Worm (Caenorhabditis elegans) whole organism, L1 larva: Measurements from ENCODE around the gene ceh-33.
A peak's percentile ranks its signal among the peaks of the same experiment; 100 is the strongest.

ENCODE experiments used
- C16A3.4 ChIP-seq: fragments of 150-350 bp; optimal IDR thresholded peaks from 2 replicates; lab custom pipeline; 2014; ENCODE audit warnings: missing biosample characterization, missing genetic modification characterization
- Y116A8C.19 ChIP-seq: sonication (generic microtip); optimal IDR thresholded peaks from 2 replicates; lab custom pipeline; 2016; ENCODE audit warnings: missing compliant biosample characterization, missing genetic modification characterization, borderline replicate concordance
- aly-2 ChIP-seq: fragments of 150-350 bp; optimal IDR thresholded peaks from 2 replicates; lab custom pipeline; 2014; ENCODE audit warnings: missing biosample characterization, missing genetic modification characterization
- ceh-63 ChIP-seq: fragments of 200-800 bp; sonication (Bioruptor generic); optimal IDR thresholded peaks from 2 replicates; lab custom pipeline; 2018; ENCODE audit warnings: mild to moderate bottlenecking, missing genetic modification characterization, missing compliant biosample characterization
- ceh-8 ChIP-seq: fragments of 200-800 bp; sonication (Bioruptor generic); optimal IDR thresholded peaks from 2 replicates; lab custom pipeline; 2018; ENCODE audit warnings: mild to moderate bottlenecking, missing genetic modification characterization, moderate library complexity, missing compliant biosample characterization
- ceh-82 ChIP-seq, 3 experiments: fragments of 150-350 bp in 1 of 3; sonication (generic microtip) in 2 of 3; optimal IDR thresholded peaks; 2 replicates each; lab custom pipeline; 2014 to 2017; ENCODE audit warnings: missing biosample characterization in 3 of 3, missing genetic modification characterization in 3 of 3
- dpl-1 ChIP-seq, 3 experiments: fragments of 150-350 bp in 2 of 3; sonication (generic microtip) in 1 of 3; optimal IDR thresholded peaks; 2 replicates each; lab custom pipeline; 2014 to 2017; ENCODE audit warnings: missing biosample characterization in 3 of 3, missing genetic modification characterization in 3 of 3, missing genetic modification reagents in 3 of 3
- efl-1 ChIP-seq, 4 experiments: fragments of 150-350 bp; optimal IDR thresholded peaks in 3 of 4; peaks in 1 of 4; 1 replicate in 1 of 4; 2 replicates in 3 of 4; lab custom pipeline; 2014; ENCODE audit warnings: missing biosample characterization in 2 of 4, missing genetic modification characterization in 2 of 4, missing genetic modification reagents in 2 of 4
- egl-13 ChIP-seq: sonication (generic microtip); optimal IDR thresholded peaks from 2 replicates; lab custom pipeline; 2016; ENCODE audit warnings: missing genotype, missing genetic modification reagents, missing genetic modification characterization, missing compliant biosample characterization
- ets-5 ChIP-seq: fragments of 200-800 bp; sonication (Bioruptor generic); IDR thresholded peaks from 2 replicates; pipeline ENCODE4 v1.3.6; 2022; ENCODE audit warnings: missing genetic modification characterization, missing compliant biosample characterization
- fkh-8 ChIP-seq: sonication (generic microtip); optimal IDR thresholded peaks from 2 replicates; lab custom pipeline; 2016; ENCODE audit warnings: mild to moderate bottlenecking, missing genetic modification characterization, missing compliant biosample characterization
- grh-1 ChIP-seq: fragments of 200-800 bp; sonication (Bioruptor generic); IDR thresholded peaks from 2 replicates; pipeline ENCODE4 v1.3.6; 2022; ENCODE audit warnings: missing genetic modification reagents, missing genetic modification characterization, missing compliant biosample characterization
- irx-1 ChIP-seq: sonication (generic microtip); optimal IDR thresholded peaks from 2 replicates; lab custom pipeline; 2016; ENCODE audit warnings: missing genetic modification characterization, missing compliant biosample characterization
- isw-1 ChIP-seq: fragments of 200-800 bp; sonication (Bioruptor generic); IDR thresholded peaks from 2 replicates; pipeline ENCODE4 v1.3.6; 2022; ENCODE audit warnings: missing genetic modification characterization, missing compliant biosample characterization
- jun-1 ChIP-seq: fragments of 150-350 bp; optimal IDR thresholded peaks from 2 replicates; lab custom pipeline; 2014; ENCODE audit warnings: missing biosample characterization, missing genetic modification reagents, missing genetic modification characterization
- lin-13 ChIP-seq: fragments of 150-350 bp; optimal IDR thresholded peaks from 2 replicates; lab custom pipeline; 2014; ENCODE audit warnings: missing biosample characterization, missing genetic modification reagents, missing genetic modification characterization
- lin-14 ChIP-seq: fragments of 200-800 bp; sonication (Bioruptor generic); optimal IDR thresholded peaks from 2 replicates; lab custom pipeline; 2018; ENCODE audit warnings: mild to moderate bottlenecking, missing genetic modification characterization, moderate library complexity, missing compliant biosample characterization
- lin-35 ChIP-seq, 2 experiments: fragments of 150-350 bp; optimal IDR thresholded peaks; 2 replicates each; lab custom pipeline; 2014; ENCODE audit warnings: missing biosample characterization in 2 of 2, missing genetic modification characterization in 2 of 2, missing genetic modification reagents in 2 of 2
- lin-39 ChIP-seq: fragments of 150-350 bp; optimal IDR thresholded peaks from 2 replicates; lab custom pipeline; 2014; ENCODE audit warnings: missing biosample characterization, missing genetic modification reagents, missing genetic modification characterization
- lir-3 ChIP-seq: sonication (generic microtip); optimal IDR thresholded peaks from 2 replicates; lab custom pipeline; 2016; ENCODE audit warnings: mild to moderate bottlenecking, missing genetic modification characterization, moderate library complexity, missing compliant biosample characterization; ENCODE audit not compliant: poor library complexity
- lsy-2 ChIP-seq, 2 experiments: fragments of 150-350 bp; optimal IDR thresholded peaks; 2 replicates each; lab custom pipeline; 2014; ENCODE audit warnings: missing biosample characterization in 2 of 2, missing genetic modification characterization in 2 of 2
- mab-9 ChIP-seq: fragments of 200-800 bp; sonication (Bioruptor generic); IDR thresholded peaks from 2 replicates; pipeline ENCODE4 v1.3.6; 2022; ENCODE audit warnings: missing genetic modification reagents, missing genetic modification characterization, missing compliant biosample characterization
- mdl-1 ChIP-seq, 2 experiments: fragments of 150-350 bp; optimal IDR thresholded peaks; 2 replicates each; lab custom pipeline; 2014 to 2017; ENCODE audit warnings: missing biosample characterization in 2 of 2, missing genetic modification characterization in 2 of 2, inconsistent platforms in 1 of 2
- mep-1 ChIP-seq: fragments of 150-350 bp; optimal IDR thresholded peaks from 2 replicates; lab custom pipeline; 2014; ENCODE audit warnings: missing biosample characterization, missing genetic modification characterization
- nhr-19 ChIP-seq: fragments of 200-800 bp; sonication (Bioruptor generic); conservative IDR thresholded peaks from 2 replicates; pipeline ENCODE4 v1.3.6; 2022; ENCODE audit warnings: missing genetic modification characterization, missing compliant biosample characterization
- nhr-20 ChIP-seq: sonication (generic microtip); optimal IDR thresholded peaks from 2 replicates; lab custom pipeline; 2016; ENCODE audit warnings: mild to moderate bottlenecking, missing genetic modification characterization, missing compliant biosample characterization
- nhr-47 ChIP-seq: sonication (generic microtip); optimal IDR thresholded peaks from 2 replicates; lab custom pipeline; 2016; ENCODE audit warnings: mild to moderate bottlenecking, missing genetic modification characterization, moderate library complexity, missing compliant biosample characterization
- nhr-71 ChIP-seq: sonication (generic microtip); optimal IDR thresholded peaks from 2 replicates; lab custom pipeline; 2016; ENCODE audit warnings: mild to moderate bottlenecking, missing genetic modification characterization, moderate library complexity, missing compliant biosample characterization
- nhr-85 ChIP-seq: sonication (generic microtip); peaks from one replicate; lab custom pipeline; 2016; ENCODE audit warnings: missing genetic modification characterization, inconsistent platforms, missing compliant biosample characterization
- nhr-90 ChIP-seq: sonication (generic microtip); optimal IDR thresholded peaks from 2 replicates; lab custom pipeline; 2016; ENCODE audit warnings: mild to moderate bottlenecking, missing genetic modification characterization, missing compliant biosample characterization; ENCODE audit not compliant: poor library complexity
- pag-3 ChIP-seq: sonication (generic microtip); optimal IDR thresholded peaks from 2 replicates; lab custom pipeline; 2017; ENCODE audit warnings: missing genetic modification characterization, mild to moderate bottlenecking, missing compliant biosample characterization, antibody characterized with exemption, borderline replicate concordance; ENCODE audit not compliant: insufficient read depth
- rnt-1 ChIP-seq: sonication (generic microtip); optimal IDR thresholded peaks from 2 replicates; lab custom pipeline; 2016; ENCODE audit warnings: mild to moderate bottlenecking, missing genetic modification characterization, moderate library complexity, missing compliant biosample characterization
- skn-1 ChIP-seq: fragments of 150-350 bp; optimal IDR thresholded peaks from 2 replicates; lab custom pipeline; 2014; ENCODE audit warnings: missing biosample characterization, missing genetic modification characterization
- sox-4 ChIP-seq: sonication (generic microtip); optimal IDR thresholded peaks from 2 replicates; lab custom pipeline; 2016; ENCODE audit warnings: missing genetic modification characterization, missing compliant biosample characterization
- sptf-1 ChIP-seq: fragments of 150-350 bp; optimal IDR thresholded peaks from 2 replicates; lab custom pipeline; 2014; ENCODE audit warnings: missing biosample characterization, missing genetic modification characterization
- swsn-7 ChIP-seq: sonication (generic microtip); optimal IDR thresholded peaks from 2 replicates; lab custom pipeline; 2016; ENCODE audit warnings: missing genetic modification characterization, missing compliant biosample characterization
- tbx-2 ChIP-seq: sonication (generic microtip); optimal IDR thresholded peaks from 2 replicates; lab custom pipeline; 2016; ENCODE audit warnings: missing genetic modification characterization, missing compliant biosample characterization
- unc-86 ChIP-seq: sonication (generic microtip); optimal IDR thresholded peaks from 2 replicates; lab custom pipeline; 2016; ENCODE audit warnings: missing genetic modification characterization, missing compliant biosample characterization
- unc-98 ChIP-seq: fragments of 200-800 bp; sonication (Bioruptor generic); IDR thresholded peaks from 2 replicates; pipeline ENCODE4 v1.3.6; 2022; ENCODE audit warnings: missing genetic modification characterization, missing compliant biosample characterization
- xbp-1 ChIP-seq: sonication (generic microtip); optimal IDR thresholded peaks from 2 replicates; lab custom pipeline; 2016; ENCODE audit warnings: missing genetic modification characterization, missing compliant biosample characterization
- ztf-11 ChIP-seq, 2 experiments: sonication (generic microtip); optimal IDR thresholded peaks; 2 replicates each; lab custom pipeline; 2016 to 2017; ENCODE audit warnings: missing genetic modification characterization in 2 of 2, missing biosample characterization in 1 of 2, missing compliant biosample characterization in 1 of 2

The ceh-33 gene

DNA sequence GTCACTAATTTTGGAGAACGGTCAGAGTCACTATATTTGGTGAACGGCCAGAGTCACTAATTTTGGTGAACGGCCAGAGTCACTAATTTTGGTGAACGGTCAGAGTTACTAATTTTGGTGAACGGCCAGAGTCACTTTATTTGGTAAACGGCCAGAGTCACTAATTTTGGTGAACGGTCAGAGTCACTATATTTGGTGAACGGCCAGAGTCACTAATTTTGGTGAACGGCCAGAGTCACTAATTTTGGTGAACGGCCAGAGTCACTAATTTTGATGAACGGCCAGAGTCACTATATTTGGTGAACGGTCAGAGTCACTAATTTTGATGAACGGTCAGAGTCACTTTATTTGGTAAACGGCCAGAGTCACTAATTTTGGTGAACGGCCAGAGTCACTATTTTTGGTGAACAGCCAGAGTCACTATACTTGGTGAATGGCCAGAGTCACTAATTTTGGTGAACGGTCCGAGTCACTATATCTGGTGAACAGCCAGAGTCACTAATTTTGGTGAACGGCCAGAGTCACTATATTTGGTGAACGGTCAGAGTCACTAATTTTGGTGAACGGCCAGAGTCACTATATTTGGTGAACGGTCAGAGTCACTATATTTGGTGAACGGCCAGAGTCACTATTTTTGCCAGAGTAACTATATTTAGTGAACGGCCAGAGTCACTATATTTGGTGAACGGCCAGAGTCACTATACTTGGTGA is 40.0 kb downstream of the ceh-33 start:
- peak; percentile 46 for TF ChIP-seq ceh-63
- TF ChIP-seq ceh-8 (GFP tag; lab: Kevin White, UChicago) = peak; percentile 35
- TF ChIP-seq, all 84 proteins: peak for 2; not testable (repeated sequence) for 82

DNA sequence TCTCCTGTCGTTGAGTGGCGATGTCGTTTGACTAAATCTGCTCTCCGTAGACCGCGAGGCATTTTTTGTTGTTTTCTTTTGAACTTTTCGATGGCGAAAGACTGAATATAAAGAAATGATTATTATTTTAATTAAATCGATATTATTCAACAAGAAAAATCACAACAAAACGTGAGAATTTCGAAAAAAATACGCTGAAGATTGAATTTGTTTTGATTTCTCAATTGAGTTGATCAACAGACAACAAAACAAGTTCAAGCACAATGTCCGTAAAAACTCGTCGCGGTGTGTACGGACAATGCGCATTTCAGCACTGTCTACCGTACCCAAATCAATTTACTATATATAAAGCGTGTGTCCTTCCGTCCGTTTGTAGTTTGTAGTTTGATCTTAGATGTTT is 46.5 kb downstream of the ceh-33 start, which contains the start of gene B0238.9:
Gene B0238.9 (minus strand): TSS at position 101 of the 400 bp plus-strand sequence.
- no peak for TF ChIP-seq mab-9
- no peak for TF ChIP-seq unc-98 (GFP tag; lab: Robert Waterston, UW)
- no peak for TF ChIP-seq lsy-2 (tag; optimal IDR thresholded peaks at IDR 0.05; lab: Kevin White, UChicago)
- TF ChIP-seq mep-1 (tag; lab: Kevin White, UChicago) = no peak
- TF ChIP-seq Y116A8C.19 (tag; lab: Kevin White, UChicago) = no peak
- TF ChIP-seq, all 84 proteins: peak for 0

DNA sequence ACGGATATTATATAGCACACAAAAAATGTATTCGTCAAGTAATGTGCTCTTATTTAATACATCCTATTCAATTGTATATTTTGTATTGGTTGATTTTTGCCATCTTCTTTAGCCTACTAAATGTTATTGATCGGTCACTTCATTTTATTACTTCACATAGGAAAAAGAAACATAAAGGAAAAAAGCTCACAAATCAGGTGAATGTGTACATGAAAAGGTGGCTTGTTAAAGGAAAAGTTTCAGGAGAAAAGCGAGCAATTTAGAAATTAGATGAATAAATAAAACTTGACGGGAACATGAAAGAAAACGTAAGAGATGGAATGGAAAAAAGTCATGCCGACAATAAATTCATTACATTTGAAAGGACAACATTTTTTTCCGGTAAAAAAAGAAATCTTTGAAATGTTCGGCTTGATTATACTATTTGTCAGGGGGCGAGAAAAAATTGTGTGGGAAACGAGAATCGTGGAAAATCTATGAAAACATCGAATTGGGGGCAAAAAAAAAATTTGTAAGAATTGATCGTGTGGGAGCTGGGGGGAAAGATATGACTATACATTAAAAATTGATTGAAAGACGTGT is 48.9 kb downstream of the ceh-33 start:
- TF ChIP-seq nhr-85 (tag; lab: Kevin White, UChicago) = peak; percentile 69
- TF ChIP-seq nhr-90 (tag; lab: Kevin White, UChicago) = peak; percentile 14
- no peak for TF ChIP-seq ztf-11 (tag; optimal IDR thresholded peaks at IDR 0.05; lab: Kevin White, UChicago)
- TF ChIP-seq efl-1 (optimal IDR thresholded peaks at IDR 0.05; lab: Kevin White, UChicago) = no peak
- TF ChIP-seq efl-1 (GFP tag; optimal IDR thresholded peaks at IDR 0.05 in 1 of 2; lab: Kevin White, UChicago) = peak in 1 of 2 experiments; percentile 39

DNA sequence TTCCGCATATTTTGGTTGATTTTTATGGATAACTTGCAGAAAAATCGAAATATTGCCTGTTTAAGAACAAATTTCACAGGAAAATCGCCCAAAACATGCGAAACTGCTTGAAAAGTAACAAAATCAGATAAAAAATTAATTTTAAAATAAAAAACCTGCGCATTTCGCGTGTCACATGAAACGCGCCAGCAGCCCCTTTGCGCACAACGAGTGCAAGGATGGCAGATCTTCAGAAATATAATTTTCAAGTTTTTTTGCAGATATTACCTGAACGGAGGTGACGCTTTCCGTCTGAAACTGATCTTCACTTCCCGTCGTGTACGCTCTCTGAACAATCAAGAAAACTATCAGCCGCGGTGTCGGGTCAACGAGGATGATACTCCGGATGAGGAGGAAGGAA is 49.5 kb downstream of the ceh-33 start:
- TF ChIP-seq lin-39 (tag; lab: Kevin White, UChicago) = no peak
- TF ChIP-seq rnt-1 (tag; lab: Kevin White, UChicago) = peak; percentile 74
- no peak for TF ChIP-seq sptf-1
- TF ChIP-seq ets-5 = no peak
- peak; percentile 33 for TF ChIP-seq xbp-1 (tag; lab: Kevin White, UChicago)
- peak; percentile 62 for TF ChIP-seq nhr-19 (GFP tag; lab: Robert Waterston, UW)
- peak; percentile 25 for TF ChIP-seq lin-13 (GFP tag; lab: Kevin White, UChicago)
- TF ChIP-seq pag-3 = no peak
- peak; percentile 35 for TF ChIP-seq skn-1
- peak; percentile 24 for TF ChIP-seq isw-1 (GFP tag; lab: Robert Waterston, UW)
- peak; percentile 35 for TF ChIP-seq unc-86 (tag; lab: Kevin White, UChicago)
- TF ChIP-seq nhr-47 (tag; lab: Kevin White, UChicago) = peak; percentile 64
- no peak for TF ChIP-seq nhr-85 (tag; lab: Kevin White, UChicago)
- peak; percentile 22 for TF ChIP-seq C16A3.4 (tag; lab: Kevin White, UChicago)
- TF ChIP-seq tbx-2 (tag; lab: Kevin White, UChicago) = peak; percentile 42
- no peak for TF ChIP-seq Y116A8C.19 (tag; lab: Kevin White, UChicago)
- TF ChIP-seq fkh-8 (tag; lab: Kevin White, UChicago) = peak; percentile 26
- TF ChIP-seq dpl-1 (GFP tag; optimal IDR thresholded peaks at IDR 0.05; lab: Kevin White, UChicago) = peak; percentile 71 to 81 (median 81)
- TF ChIP-seq nhr-90 (tag; lab: Kevin White, UChicago) = peak; percentile 5
- TF ChIP-seq egl-13 = peak; percentile 5
- no peak for TF ChIP-seq aly-2 (tag; lab: Kevin White, UChicago)
- peak; percentile 80 for TF ChIP-seq nhr-71
- TF ChIP-seq mep-1 (tag; lab: Kevin White, UChicago) = peak; percentile 75
- TF ChIP-seq sox-4 (tag; lab: Kevin White, UChicago) = peak; percentile 18
- TF ChIP-seq mdl-1 (tag; optimal IDR thresholded peaks at IDR 0.05; lab: Kevin White, UChicago) = peak in 1 of 2 experiments; percentile 32
- peak; percentile 38 to 61 (median 42) for TF ChIP-seq ceh-82 (tag; optimal IDR thresholded peaks at IDR 0.05; lab: Kevin White, UChicago)
- TF ChIP-seq efl-1 (optimal IDR thresholded peaks at IDR 0.05; lab: Kevin White, UChicago) = peak; percentile 73 to 78
- peak; percentile 81 to 98 for TF ChIP-seq efl-1 (GFP tag; optimal IDR thresholded peaks at IDR 0.05 in 1 of 2; lab: Kevin White, UChicago)
- TF ChIP-seq lir-3 (tag; lab: Kevin White, UChicago) = no peak
- no peak for TF ChIP-seq irx-1 (tag; lab: Kevin White, UChicago)
- TF ChIP-seq lin-14 (GFP tag; lab: Kevin White, UChicago) = no peak
- peak; percentile 45 for TF ChIP-seq swsn-7 (tag; lab: Kevin White, UChicago)
- peak; percentile 61 for TF ChIP-seq nhr-20 (tag; lab: Kevin White, UChicago)
- TF ChIP-seq jun-1 (tag; lab: Kevin White, UChicago) = peak; percentile 21
- peak; percentile 36 to 68 for TF ChIP-seq lsy-2 (tag; optimal IDR thresholded peaks at IDR 0.05; lab: Kevin White, UChicago)
- 0 out of 2 replicates have a peak, but pooled peaks have one; percentile 20 for TF ChIP-seq grh-1 (GFP tag; lab: Robert Waterston, UW)
- peak; percentile 67 to 80 for TF ChIP-seq lin-35 (GFP tag; optimal IDR thresholded peaks at IDR 0.05; lab: Kevin White, UChicago)
